Fruit fly (Drosophila melanogaster) whole organism, prepupa: ENCODE measurements around the gene OdsH.

Experiments
- Blimp-1 ChIP-seq: fragments of 200-800 bp; sonication (Bioruptor generic); optimal IDR thresholded peaks from 3 replicates; lab custom pipeline; 2017; ENCODE audit warnings: missing biosample characterization, missing genetic modification characterization, mild to moderate bottlenecking, moderate library complexity, missing genetic modification reagents
- CG10631 ChIP-seq: fragments of 200-800 bp; sonication (Bioruptor generic); optimal IDR thresholded peaks from 2 replicates; lab custom pipeline; 2016; ENCODE audit warnings: missing biosample characterization, missing genetic modification characterization
- CG11294 ChIP-seq: fragments of 200-800 bp; sonication (Bioruptor generic); IDR thresholded peaks from 2 replicates; pipeline ENCODE4 v1.3.6; 2022; ENCODE audit warnings: missing biosample characterization, missing genetic modification characterization
- CG11762 ChIP-seq: fragments of 200-800 bp; sonication (Bioruptor generic); optimal IDR thresholded peaks from 3 replicates; lab custom pipeline; 2016; ENCODE audit warnings: missing biosample characterization, missing genetic modification characterization; ENCODE audit not compliant: insufficient read depth
- CG11902 ChIP-seq: fragments of 200-800 bp; sonication (Bioruptor generic); optimal IDR thresholded peaks from 3 replicates; lab custom pipeline; 2016; ENCODE audit warnings: missing biosample characterization, missing genetic modification characterization
- CG15336 ChIP-seq: fragments of 200-800 bp; sonication (Bioruptor generic); IDR thresholded peaks from 2 replicates; pipeline ENCODE4 v1.3.6; 2022; ENCODE audit warnings: missing biosample characterization, missing genetic modification characterization
- CG1621 ChIP-seq: fragments of 200-800 bp; sonication (Bioruptor generic); optimal IDR thresholded peaks from 3 replicates; lab custom pipeline; 2018; ENCODE audit warnings: missing biosample characterization, mild to moderate bottlenecking, missing genetic modification characterization
- CG3032 ChIP-seq: fragments of 200-800 bp; optimal IDR thresholded peaks from 2 replicates; lab custom pipeline; 2019; ENCODE audit warnings: missing biosample characterization, mild to moderate bottlenecking, missing genetic modification characterization, moderate library complexity
- CG32006 ChIP-seq: fragments of 200-800 bp; sonication (Bioruptor generic); optimal IDR thresholded peaks from 3 replicates; lab custom pipeline; 2017; ENCODE audit warnings: missing biosample characterization, mild to moderate bottlenecking, missing genetic modification characterization
- CG34406 ChIP-seq: fragments of 200-800 bp; sonication (Bioruptor generic); optimal IDR thresholded peaks from 3 replicates; lab custom pipeline; 2016; ENCODE audit warnings: missing biosample characterization, missing genetic modification characterization
- CG3919 ChIP-seq: fragments of 200-800 bp; sonication (Bioruptor generic); optimal IDR thresholded peaks from 3 replicates; lab custom pipeline; 2016; ENCODE audit warnings: missing biosample characterization, missing genetic modification characterization
- CG4318 ChIP-seq: fragments of 200-800 bp; sonication (Bioruptor generic); optimal IDR thresholded peaks from 3 replicates; lab custom pipeline; 2017; ENCODE audit warnings: missing biosample characterization, mild to moderate bottlenecking, missing genetic modification characterization
- CG6163 ChIP-seq: fragments of 200-800 bp; sonication (Bioruptor generic); IDR thresholded peaks from 3 replicates; pipeline ENCODE4 v1.3.6; 2022; ENCODE audit warnings: missing biosample characterization, missing genetic modification characterization
- CG6276 ChIP-seq: fragments of 200-800 bp; sonication (Bioruptor generic); optimal IDR thresholded peaks from 2 replicates; lab custom pipeline; 2017; ENCODE audit warnings: missing biosample characterization, mild to moderate bottlenecking, missing genetic modification characterization
- CG6792 ChIP-seq: fragments of 200-800 bp; sonication (Bioruptor generic); optimal IDR thresholded peaks from 3 replicates; lab custom pipeline; 2016; ENCODE audit warnings: missing biosample characterization, missing genetic modification characterization
- CG6808 ChIP-seq: fragments of 200-800 bp; sonication (Bioruptor generic); optimal IDR thresholded peaks from 3 replicates; lab custom pipeline; 2017; ENCODE audit warnings: missing biosample characterization, missing genetic modification characterization, mild to moderate bottlenecking, moderate library complexity, missing genetic modification reagents
- CG7368 ChIP-seq: fragments of 200-800 bp; sonication (Bioruptor generic); optimal IDR thresholded peaks from 3 replicates; lab custom pipeline; 2016; ENCODE audit warnings: missing biosample characterization, missing genetic modification characterization
- CG9139 ChIP-seq: fragments of 200-800 bp; sonication (Bioruptor generic); optimal IDR thresholded peaks from 3 replicates; lab custom pipeline; 2017; ENCODE audit warnings: missing biosample characterization, mild to moderate bottlenecking, missing genetic modification characterization
- Eip75B ChIP-seq: fragments of 200-800 bp; sonication (Bioruptor generic); optimal IDR thresholded peaks from 3 replicates; lab custom pipeline; 2016; ENCODE audit warnings: missing biosample characterization, missing genetic modification characterization
- Eip78C ChIP-seq: fragments of 200-800 bp; sonication (Bioruptor generic); peaks from one replicate; lab custom pipeline; 2016; ENCODE audit warnings: missing biosample characterization, missing genetic modification characterization
- Eip93F ChIP-seq: fragments of 200-800 bp; sonication (Bioruptor generic); optimal IDR thresholded peaks from 2 replicates; lab custom pipeline; 2016; ENCODE audit warnings: missing biosample characterization, mild to moderate bottlenecking, missing genetic modification characterization
- Ets96B ChIP-seq: fragments of 200-800 bp; optimal IDR thresholded peaks from 2 replicates; lab custom pipeline; 2019; ENCODE audit warnings: missing biosample characterization, mild to moderate bottlenecking, missing genetic modification characterization, moderate library complexity
- Hr38 ChIP-seq: sonication (Bioruptor generic); optimal IDR thresholded peaks from 2 replicates; lab custom pipeline; 2016; ENCODE audit warnings: missing biosample characterization, missing genetic modification characterization
- Hr4 ChIP-seq: fragments of 200-800 bp; sonication (Bioruptor generic); optimal IDR thresholded peaks from 3 replicates; lab custom pipeline; 2016; ENCODE audit warnings: missing biosample characterization, missing genetic modification characterization
- Met ChIP-seq: fragments of 200-800 bp; sonication (Bioruptor generic); optimal IDR thresholded peaks from 3 replicates; lab custom pipeline; 2016; ENCODE audit warnings: missing biosample characterization, missing genetic modification characterization
- Smox ChIP-seq: fragments of 200-800 bp; sonication (Bioruptor generic); optimal IDR thresholded peaks from 3 replicates; lab custom pipeline; 2016; ENCODE audit warnings: missing biosample characterization, missing genetic modification characterization
- Sox102F ChIP-seq: fragments of 200-800 bp; sonication (Bioruptor generic); optimal IDR thresholded peaks from 2 replicates; lab custom pipeline; 2016; ENCODE audit warnings: missing biosample characterization, mild to moderate bottlenecking, missing genetic modification characterization
- Sox15 ChIP-seq: fragments of 200-800 bp; sonication (Bioruptor generic); optimal IDR thresholded peaks from 3 replicates; lab custom pipeline; 2016; ENCODE audit warnings: missing biosample characterization, missing genetic modification characterization
- achi ChIP-seq: fragments of 200-800 bp; sonication (Bioruptor generic); optimal IDR thresholded peaks from 3 replicates; lab custom pipeline; 2016; ENCODE audit warnings: missing biosample characterization, missing genetic modification characterization
- acj6 ChIP-seq: fragments of 200-800 bp; sonication (Bioruptor generic); optimal IDR thresholded peaks from 3 replicates; lab custom pipeline; 2016; ENCODE audit warnings: missing biosample characterization, missing genetic modification characterization
- cyc ChIP-seq: fragments of 200-800 bp; sonication (Bioruptor generic); optimal IDR thresholded peaks from 3 replicates; lab custom pipeline; 2016; ENCODE audit warnings: missing biosample characterization, missing genetic modification characterization
- dsx ChIP-seq: fragments of 200-800 bp; optimal IDR thresholded peaks from 3 replicates; lab custom pipeline; 2019; ENCODE audit warnings: missing biosample characterization, mild to moderate bottlenecking, missing genetic modification characterization, moderate library complexity; ENCODE audit not compliant: poor library complexity, severe bottlenecking
- eg ChIP-seq: fragments of 200-800 bp; sonication (Bioruptor generic); IDR thresholded peaks from 3 replicates; pipeline ENCODE4 v1.3.6; 2022; ENCODE audit warnings: missing biosample characterization, missing genetic modification characterization
- esn ChIP-seq: fragments of 200-800 bp; sonication (Bioruptor generic); optimal IDR thresholded peaks from 2 replicates; lab custom pipeline; 2016; ENCODE audit warnings: missing biosample characterization, mild to moderate bottlenecking, missing genetic modification characterization, moderate library complexity
- fd85E ChIP-seq: fragments of 200-800 bp; sonication (Bioruptor generic); optimal IDR thresholded peaks from 3 replicates; lab custom pipeline; 2016; ENCODE audit warnings: missing biosample characterization, missing genetic modification characterization
- net ChIP-seq: fragments of 200-800 bp; sonication (Bioruptor generic); optimal IDR thresholded peaks from 3 replicates; lab custom pipeline; 2016; ENCODE audit warnings: missing biosample characterization, missing genetic modification characterization
- salr ChIP-seq, 2 experiments: fragments of 200-800 bp; sonication (Bioruptor generic); optimal IDR thresholded peaks; 3 replicates each; lab custom pipeline; 2016 to 2018; ENCODE audit warnings: missing biosample characterization in 2 of 2, missing genetic modification characterization in 2 of 2, mild to moderate bottlenecking in 1 of 2
- spab ChIP-seq: fragments of 200-800 bp; sonication (Bioruptor generic); optimal IDR thresholded peaks from 2 replicates; lab custom pipeline; 2017; ENCODE audit warnings: missing biosample characterization, mild to moderate bottlenecking, missing genetic modification characterization, missing genetic modification reagents
- ss ChIP-seq, 2 experiments: fragments of 200-800 bp; sonication (Bioruptor generic); optimal IDR thresholded peaks; 2 replicates in 1 of 2; 3 replicates in 1 of 2; lab custom pipeline; 2017 to 2018; ENCODE audit warnings: mild to moderate bottlenecking in 2 of 2, missing biosample characterization in 2 of 2, missing genetic modification characterization in 2 of 2, moderate library complexity in 1 of 2
- svp ChIP-seq: fragments of 200-800 bp; sonication (Bioruptor generic); peaks from one replicate; lab custom pipeline; 2016; ENCODE audit warnings: missing biosample characterization, missing genetic modification characterization
- topi ChIP-seq: fragments of 200-800 bp; sonication (Bioruptor generic); optimal IDR thresholded peaks from 3 replicates; lab custom pipeline; 2016; ENCODE audit warnings: missing biosample characterization, missing genetic modification characterization
- vri ChIP-seq: fragments of 200-800 bp; sonication (Bioruptor generic); optimal IDR thresholded peaks from 3 replicates; lab custom pipeline; 2016; ENCODE audit warnings: missing biosample characterization, mild to moderate bottlenecking, missing genetic modification characterization

The OdsH gene

DNA sequence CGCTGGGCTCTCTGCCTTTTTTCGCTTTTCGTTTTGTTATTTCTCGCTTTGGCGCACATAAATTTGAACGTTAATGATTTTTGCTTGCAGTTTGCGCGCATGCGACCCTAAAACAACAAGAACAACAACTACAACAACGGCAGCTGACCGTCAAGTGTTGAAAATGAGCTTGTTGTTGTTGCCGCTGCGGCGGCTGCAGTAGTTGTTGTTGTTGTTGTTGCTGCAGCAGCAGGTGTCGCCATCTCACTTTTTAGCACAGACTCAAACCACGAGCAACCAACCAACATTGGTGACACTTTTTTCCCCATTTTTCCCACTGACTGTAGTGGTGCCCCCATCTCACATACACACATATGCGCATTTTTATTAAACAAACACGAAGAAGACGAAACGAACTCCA lies 738 bp upstream of the OdsH start:
- no peak for TF ChIP-seq Eip93F (GFP tag; lab: Kevin White, UChicago)
- TF ChIP-seq ss (GFP tag; optimal IDR thresholded peaks at IDR 0.05; lab: Kevin White, UChicago): peak in 1 of 2 experiments; percentile 12

DNA sequence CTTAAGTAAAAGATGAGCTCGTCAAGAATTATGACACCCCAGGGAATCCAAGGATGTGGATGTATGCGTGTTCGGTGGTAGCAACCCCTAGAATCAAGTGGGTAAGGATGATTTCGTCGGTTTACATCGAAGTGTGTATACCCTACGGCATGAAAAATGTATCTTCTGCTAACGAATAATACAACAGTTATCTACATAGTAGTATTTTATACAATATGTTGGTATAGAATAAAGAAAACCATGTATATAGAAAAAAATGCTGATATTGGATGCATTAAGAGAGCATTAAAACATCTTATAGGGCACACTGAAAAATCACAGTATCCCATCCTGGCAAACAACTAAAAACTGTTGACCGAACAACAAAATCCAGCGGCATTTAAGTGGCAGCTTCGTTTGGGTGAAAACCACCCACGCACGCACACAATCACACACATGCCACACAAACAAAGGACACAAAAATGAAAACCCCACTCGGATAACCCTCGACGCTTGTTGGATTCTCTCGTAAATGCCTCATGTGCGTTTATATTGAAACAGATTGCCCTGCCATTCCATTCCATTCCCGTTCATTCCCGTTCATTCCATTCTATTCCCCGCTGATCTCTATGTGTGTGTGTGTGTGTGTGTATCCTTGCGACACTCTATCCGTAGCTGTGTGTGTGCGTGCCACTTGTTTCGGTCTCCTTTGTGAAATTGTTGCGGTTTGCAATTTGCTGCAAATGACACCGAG lies 8.4 kb downstream of the OdsH start:
- TF ChIP-seq CG6163 (GFP tag; lab: Robert Waterston, UW) (no peak), svp (peak; percentile 3), net (no peak), CG11294 (no peak), Eip78C (GFP tag; lab: Kevin White, UChicago) (peak; percentile 8), Eip93F (GFP tag; lab: Kevin White, UChicago) (no peak), topi (no peak), CG1621 (tag; lab: Kevin White, UChicago) (no peak)

DNA sequence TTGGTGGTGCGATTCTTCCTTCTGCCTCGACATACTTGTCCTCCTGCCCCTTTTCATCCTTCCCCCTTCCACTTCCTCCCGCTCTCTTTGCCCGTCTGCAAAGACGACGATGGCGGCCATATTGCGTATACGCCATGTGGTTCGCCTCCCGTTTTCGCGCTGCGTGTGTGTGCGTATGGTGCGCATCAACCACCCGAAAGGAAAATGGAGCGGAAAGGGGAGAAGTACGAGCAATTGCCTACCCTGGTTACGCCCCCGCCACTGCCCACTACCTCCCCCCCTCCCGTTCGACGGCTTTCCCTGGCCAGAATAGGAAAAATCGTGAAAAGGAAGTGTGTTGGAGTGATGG lies 9.0 kb downstream of the OdsH start:
- TF ChIP-seq spab (GFP tag; lab: Kevin White, UChicago): no peak
- no peak for TF ChIP-seq CG34406 (GFP tag; lab: Kevin White, UChicago)
- TF ChIP-seq CG6163 (GFP tag; lab: Robert Waterston, UW): no peak
- TF ChIP-seq achi (GFP tag; lab: Kevin White, UChicago): no peak
- TF ChIP-seq, all 60 proteins: peak for 0

DNA sequence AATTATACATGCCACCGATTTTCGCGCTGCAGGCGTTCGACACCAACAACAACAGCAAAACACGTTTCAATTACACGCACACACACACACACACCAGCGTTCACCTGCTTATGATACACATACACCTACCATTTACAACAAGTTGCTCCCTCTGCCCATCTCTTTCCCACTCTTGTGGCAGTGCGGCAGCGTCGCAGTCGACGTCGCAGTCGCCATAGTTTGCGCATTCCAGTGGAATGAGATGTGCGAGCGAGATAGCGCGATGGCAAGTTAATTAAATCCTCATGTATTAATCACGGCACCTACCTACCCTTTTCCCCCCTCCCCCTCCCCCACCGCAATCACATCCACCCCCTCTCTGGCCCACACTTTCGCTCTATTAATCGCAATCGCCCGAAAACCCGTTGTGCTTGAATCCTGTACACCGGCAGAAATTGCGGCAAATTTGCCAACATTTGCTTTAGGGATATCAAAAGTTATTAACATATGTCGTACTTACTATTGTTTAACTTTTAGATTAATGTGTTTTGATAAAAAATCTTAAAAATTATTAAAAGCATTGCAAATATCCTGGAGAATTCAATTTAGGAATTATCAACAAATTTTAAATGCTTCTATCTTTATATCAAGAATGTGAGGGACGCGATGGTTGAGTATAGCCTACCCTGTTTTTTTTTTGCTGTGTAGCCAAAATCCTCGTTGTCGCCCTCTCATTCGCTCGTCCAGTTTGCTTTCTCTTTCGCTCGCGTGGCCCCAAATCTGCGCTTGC lies 11.7 kb downstream of the OdsH start:
- TF ChIP-seq net: peak; percentile 71
- peak; percentile 37; the same call in 1 of the 3 replicates for TF ChIP-seq eg (GFP tag; lab: Robert Waterston, UW)
- TF ChIP-seq CG6792 (GFP tag; lab: Kevin White, UChicago): peak; percentile 76
- TF ChIP-seq Eip78C (GFP tag; lab: Kevin White, UChicago): peak; percentile 95
- TF ChIP-seq Sox102F (GFP tag; lab: Kevin White, UChicago): peak; percentile 80
- peak; percentile 61 for TF ChIP-seq CG11762
- TF ChIP-seq acj6: peak; percentile 82
- TF ChIP-seq Sox15: peak; percentile 64
- TF ChIP-seq CG6276 (GFP tag; lab: Kevin White, UChicago): peak; percentile 68
- TF ChIP-seq cyc (GFP tag; lab: Kevin White, UChicago): peak; percentile 79
- peak; percentile 69 for TF ChIP-seq CG7368 (GFP tag; lab: Kevin White, UChicago)
- TF ChIP-seq CG9139: peak; percentile 55
- TF ChIP-seq Ets96B (tag; lab: Kevin White, UChicago): peak; percentile 57
- peak; percentile 82 for TF ChIP-seq Met (GFP tag; lab: Kevin White, UChicago)
- TF ChIP-seq CG11902: peak; percentile 64
- TF ChIP-seq fd85E (GFP tag; lab: Kevin White, UChicago): peak; percentile 8
- TF ChIP-seq CG32006 (GFP tag; lab: Kevin White, UChicago): peak; percentile 84
- peak; percentile 25 to 78 for TF ChIP-seq salr (GFP tag; optimal IDR thresholded peaks at IDR 0.05; lab: Kevin White, UChicago)
- TF ChIP-seq CG4318 (GFP tag; lab: Kevin White, UChicago): peak; percentile 70
- TF ChIP-seq Hr4 (GFP tag; lab: Kevin White, UChicago): peak; percentile 71
- peak; percentile 76 for TF ChIP-seq CG15336 (GFP tag; lab: Robert Waterston, UW)
- peak; percentile 70 for TF ChIP-seq Eip75B (GFP tag; lab: Kevin White, UChicago)
- TF ChIP-seq CG3919 (GFP tag; lab: Kevin White, UChicago): peak; percentile 77
- peak; percentile 47 for TF ChIP-seq CG3032 (tag; lab: Kevin White, UChicago)
- peak; percentile 74 for TF ChIP-seq CG6808 (GFP tag; lab: Kevin White, UChicago)
- peak; percentile 69 for TF ChIP-seq vri
- TF ChIP-seq ss (GFP tag; optimal IDR thresholded peaks at IDR 0.05; lab: Kevin White, UChicago): peak; percentile 71 to 77
- peak; percentile 57 for TF ChIP-seq dsx (GFP tag; lab: Kevin White, UChicago)
- peak; percentile 60 for TF ChIP-seq spab (GFP tag; lab: Kevin White, UChicago)
- TF ChIP-seq CG11294: no peak
- peak; percentile 56 for TF ChIP-seq Blimp-1
- TF ChIP-seq svp: peak; percentile 86
- TF ChIP-seq Hr38 (GFP tag; lab: Kevin White, UChicago): no peak
- peak; percentile 80 for TF ChIP-seq achi (GFP tag; lab: Kevin White, UChicago)
- peak; percentile 86 for TF ChIP-seq esn (GFP tag; lab: Kevin White, UChicago)
- TF ChIP-seq Smox: peak; percentile 84
- TF ChIP-seq CG10631 (GFP tag; lab: Kevin White, UChicago): peak; percentile 78
